Worm (Caenorhabditis elegans) whole organism, late embryonic: ENCODE results near the gene F41G3.19.
A peak's percentile ranks its signal among the peaks of the same experiment; 100 is the strongest.

Experiments
- F13H6.1 ChIP-seq: sonication (generic microtip); optimal IDR thresholded peaks from 2 replicates; lab custom pipeline; 2016; ENCODE audit warnings: missing genetic modification characterization, missing compliant biosample characterization
- K02D7.2 ChIP-seq: sonication (generic microtip); optimal IDR thresholded peaks from 2 replicates; lab custom pipeline; 2017; ENCODE audit warnings: mild to moderate bottlenecking, missing genetic modification characterization, missing compliant biosample characterization
- K09A11.1 ChIP-seq: sonication (generic microtip); optimal IDR thresholded peaks from 2 replicates; lab custom pipeline; 2017; ENCODE audit warnings: antibody characterized with exemption, mild to moderate bottlenecking, missing genetic modification characterization, missing compliant biosample characterization; ENCODE audit not compliant: insufficient read depth
- T23F11.4 ChIP-seq: fragments of 200-800 bp; sonication (Bioruptor generic); optimal IDR thresholded peaks from 2 replicates; lab custom pipeline; 2018; ENCODE audit warnings: mild to moderate bottlenecking, missing genetic modification characterization, missing compliant biosample characterization
- ahr-1 ChIP-seq: sonication (generic microtip); optimal IDR thresholded peaks from 2 replicates; lab custom pipeline; 2016; ENCODE audit warnings: missing genetic modification characterization, missing compliant biosample characterization
- ama-1 ChIP-seq: fragments of 150-350 bp; optimal IDR thresholded peaks from 2 replicates; lab custom pipeline; 2014
- ceh-14 ChIP-seq: sonication (generic microtip); optimal IDR thresholded peaks from 2 replicates; lab custom pipeline; 2016; ENCODE audit warnings: missing genotype, missing genetic modification characterization, missing compliant biosample characterization
- ceh-18 ChIP-seq: sonication (generic microtip); optimal IDR thresholded peaks from 2 replicates; lab custom pipeline; 2016; ENCODE audit warnings: missing genetic modification characterization, missing compliant biosample characterization
- ceh-19 ChIP-seq: fragments of 200-800 bp; sonication (Bioruptor generic); optimal IDR thresholded peaks from 2 replicates; lab custom pipeline; 2018; ENCODE audit warnings: mild to moderate bottlenecking, missing genetic modification characterization, missing compliant biosample characterization
- ceh-24 ChIP-seq: sonication (generic microtip); optimal IDR thresholded peaks from 2 replicates; lab custom pipeline; 2016; ENCODE audit warnings: mild to moderate bottlenecking, missing genetic modification characterization, missing compliant biosample characterization
- ceh-30 ChIP-seq: fragments of 150-350 bp; optimal IDR thresholded peaks from 2 replicates; lab custom pipeline; 2014; ENCODE audit warnings: missing biosample characterization, missing genetic modification characterization
- ceh-34 ChIP-seq: sonication (generic microtip); optimal IDR thresholded peaks from 2 replicates; lab custom pipeline; 2016; ENCODE audit warnings: mild to moderate bottlenecking, missing genetic modification characterization, missing compliant biosample characterization
- ceh-45 ChIP-seq: fragments of 200-800 bp; sonication (Bioruptor generic); IDR thresholded peaks from 2 replicates; pipeline ENCODE4 v1.3.6; 2022; ENCODE audit warnings: missing genetic modification reagents, missing genetic modification characterization, missing compliant biosample characterization
- ceh-6 ChIP-seq: fragments of 200-800 bp; sonication (Bioruptor generic); optimal IDR thresholded peaks from 2 replicates; lab custom pipeline; 2018; ENCODE audit warnings: mild to moderate bottlenecking, missing genetic modification characterization, missing compliant biosample characterization
- ceh-9 ChIP-seq: sonication (generic microtip); optimal IDR thresholded peaks from 2 replicates; lab custom pipeline; 2016; ENCODE audit warnings: mild to moderate bottlenecking, missing genetic modification characterization, inconsistent platforms, missing compliant biosample characterization
- che-1 ChIP-seq: sonication (generic microtip); optimal IDR thresholded peaks from 2 replicates; lab custom pipeline; 2016; ENCODE audit warnings: mild to moderate bottlenecking, missing genetic modification characterization, missing compliant biosample characterization
- dmd-4 ChIP-seq: sonication (generic microtip); optimal IDR thresholded peaks from 2 replicates; lab custom pipeline; 2016; ENCODE audit warnings: borderline replicate concordance, missing genetic modification characterization, missing compliant biosample characterization
- dve-1 ChIP-seq: sonication (generic microtip); optimal IDR thresholded peaks from 2 replicates; lab custom pipeline; 2017; ENCODE audit warnings: antibody characterized with exemption, mild to moderate bottlenecking, missing genetic modification characterization, missing compliant biosample characterization
- elt-4 ChIP-seq: sonication (generic microtip); optimal IDR thresholded peaks from 2 replicates; lab custom pipeline; 2016; ENCODE audit warnings: missing genetic modification characterization, missing compliant biosample characterization
- ets-4 ChIP-seq: sonication (generic microtip); optimal IDR thresholded peaks from 2 replicates; lab custom pipeline; 2016; ENCODE audit warnings: missing genetic modification characterization, missing compliant biosample characterization
- eyg-1 ChIP-seq: sonication (generic microtip); optimal IDR thresholded peaks from 2 replicates; lab custom pipeline; 2016; ENCODE audit warnings: missing genotype, missing genetic modification characterization, missing compliant biosample characterization
- fax-1 ChIP-seq: sonication (generic microtip); optimal IDR thresholded peaks from 2 replicates; lab custom pipeline; 2016; ENCODE audit warnings: missing genotype, missing genetic modification characterization, missing compliant biosample characterization
- fkh-6 ChIP-seq: sonication (generic microtip); optimal IDR thresholded peaks from 2 replicates; lab custom pipeline; 2016; ENCODE audit warnings: missing genetic modification characterization, missing compliant biosample characterization
- gmeb-2 ChIP-seq: sonication (generic microtip); optimal IDR thresholded peaks from 2 replicates; lab custom pipeline; 2016; ENCODE audit warnings: missing genetic modification characterization, inconsistent platforms, missing compliant biosample characterization
- hlh-13 ChIP-seq: fragments of 200-800 bp; sonication (Bioruptor generic); optimal IDR thresholded peaks from 2 replicates; lab custom pipeline; 2018; ENCODE audit warnings: mild to moderate bottlenecking, missing genetic modification characterization, missing compliant biosample characterization
- hlh-15 ChIP-seq: sonication (generic microtip); optimal IDR thresholded peaks from 2 replicates; lab custom pipeline; 2016; ENCODE audit warnings: missing genetic modification characterization, missing compliant biosample characterization
- hlh-30 ChIP-seq: sonication (generic microtip); optimal IDR thresholded peaks from 2 replicates; lab custom pipeline; 2017; ENCODE audit warnings: antibody characterized with exemption, missing genetic modification characterization, missing compliant biosample characterization; ENCODE audit not compliant: insufficient read depth
- hlh-6 ChIP-seq: sonication (generic microtip); optimal IDR thresholded peaks from 2 replicates; lab custom pipeline; 2016; ENCODE audit warnings: missing genotype, missing genetic modification characterization, missing compliant biosample characterization
- hlh-8 ChIP-seq: sonication (generic microtip); optimal IDR thresholded peaks from 2 replicates; lab custom pipeline; 2016; ENCODE audit warnings: missing genotype, missing genetic modification characterization, missing compliant biosample characterization
- lin-11 ChIP-seq: fragments of 200-800 bp; sonication (Bioruptor generic); optimal IDR thresholded peaks from 2 replicates; lab custom pipeline; 2018; ENCODE audit warnings: mild to moderate bottlenecking, missing genetic modification characterization, missing compliant biosample characterization
- mec-3 ChIP-seq: sonication (generic microtip); optimal IDR thresholded peaks from 2 replicates; lab custom pipeline; 2016; ENCODE audit warnings: borderline replicate concordance, missing genetic modification characterization, missing compliant biosample characterization
- nhr-11 ChIP-seq: fragments of 150-350 bp; optimal IDR thresholded peaks from 2 replicates; lab custom pipeline; 2014; ENCODE audit warnings: missing biosample characterization, missing genetic modification characterization
- nhr-232 ChIP-seq: sonication (generic microtip); optimal IDR thresholded peaks from 2 replicates; lab custom pipeline; 2016; ENCODE audit warnings: missing genetic modification characterization, missing compliant biosample characterization
- pax-1 ChIP-seq: fragments of 150-350 bp; optimal IDR thresholded peaks from 2 replicates; lab custom pipeline; 2014; ENCODE audit warnings: missing biosample characterization, missing genetic modification characterization
- pha-2 ChIP-seq: sonication (generic microtip); optimal IDR thresholded peaks from 2 replicates; lab custom pipeline; 2017; ENCODE audit warnings: mild to moderate bottlenecking, missing genetic modification characterization, missing compliant biosample characterization
- pha-4 ChIP-seq: fragments of 150-350 bp; optimal IDR thresholded peaks from 2 replicates; lab custom pipeline; 2018; ENCODE audit warnings: missing biosample characterization, missing genetic modification reagents, missing genetic modification characterization
- pqm-1 ChIP-seq: sonication (generic microtip); optimal IDR thresholded peaks from 2 replicates; lab custom pipeline; 2016; ENCODE audit warnings: missing genetic modification characterization, missing compliant biosample characterization
- pros-1 ChIP-seq: fragments of 150-350 bp; optimal IDR thresholded peaks from 2 replicates; lab custom pipeline; 2014; ENCODE audit warnings: missing biosample characterization, missing genetic modification reagents, missing genetic modification characterization
- ref-2 ChIP-seq: sonication (generic microtip); optimal IDR thresholded peaks from 2 replicates; lab custom pipeline; 2016; ENCODE audit warnings: missing genetic modification characterization, missing compliant biosample characterization
- rnt-1 ChIP-seq: sonication (generic microtip); optimal IDR thresholded peaks from 2 replicates; lab custom pipeline; 2016; ENCODE audit warnings: missing genetic modification characterization, missing compliant biosample characterization
- sdc-2 ChIP-seq: sonication (generic microtip); optimal IDR thresholded peaks from 2 replicates; lab custom pipeline; 2016; ENCODE audit warnings: missing genotype, missing genetic modification characterization, missing compliant biosample characterization
- sox-2 ChIP-seq: fragments of 200-800 bp; sonication (Bioruptor generic); IDR thresholded peaks from 2 replicates; pipeline ENCODE4 v1.3.6; 2022; ENCODE audit warnings: missing genetic modification reagents, missing genetic modification characterization, missing compliant biosample characterization
- sox-4 ChIP-seq: sonication (generic microtip); optimal IDR thresholded peaks from 2 replicates; lab custom pipeline; 2017; ENCODE audit warnings: mild to moderate bottlenecking, missing genetic modification characterization, inconsistent platforms, missing compliant biosample characterization
- syd-9 ChIP-seq: sonication (generic microtip); optimal IDR thresholded peaks from 2 replicates; lab custom pipeline; 2016; ENCODE audit warnings: mild to moderate bottlenecking, missing genetic modification characterization, moderate library complexity, missing compliant biosample characterization
- tbx-2 ChIP-seq: sonication (generic microtip); optimal IDR thresholded peaks from 2 replicates; lab custom pipeline; 2016; ENCODE audit warnings: missing genetic modification characterization, missing compliant biosample characterization
- ttx-3 ChIP-seq: sonication (generic microtip); optimal IDR thresholded peaks from 2 replicates; lab custom pipeline; 2016; ENCODE audit warnings: missing genetic modification reagents, missing genetic modification characterization, missing compliant biosample characterization
- unc-3 ChIP-seq, 2 experiments: fragments of 200-800 bp in 1 of 2; sonication (Bioruptor generic) in 1 of 2; sonication (generic microtip) in 1 of 2; conservative IDR thresholded peaks in 1 of 2; optimal IDR thresholded peaks in 1 of 2; 2 replicates each; pipeline versions ENCODE4 v1.3.6 to Lab custom; 2016 to 2022; ENCODE audit warnings: missing compliant biosample characterization in 2 of 2, missing genetic modification characterization in 2 of 2, missing genetic modification reagents in 1 of 2
- unc-42 ChIP-seq: sonication (generic microtip); optimal IDR thresholded peaks from 2 replicates; lab custom pipeline; 2016; ENCODE audit warnings: missing genotype, missing genetic modification characterization, missing compliant biosample characterization
- unc-55 ChIP-seq: sonication (generic microtip); optimal IDR thresholded peaks from 2 replicates; lab custom pipeline; 2017; ENCODE audit warnings: missing biosample characterization, missing genetic modification reagents, missing genetic modification characterization
- unc-86 ChIP-seq: sonication (generic microtip); optimal IDR thresholded peaks from 2 replicates; lab custom pipeline; 2016; ENCODE audit warnings: missing genetic modification characterization, missing compliant biosample characterization
- ztf-16 ChIP-seq: sonication (generic microtip); optimal IDR thresholded peaks from 2 replicates; lab custom pipeline; 2017; ENCODE audit warnings: missing genetic modification characterization, missing compliant biosample characterization

F41G3.19 gene

DNA sequence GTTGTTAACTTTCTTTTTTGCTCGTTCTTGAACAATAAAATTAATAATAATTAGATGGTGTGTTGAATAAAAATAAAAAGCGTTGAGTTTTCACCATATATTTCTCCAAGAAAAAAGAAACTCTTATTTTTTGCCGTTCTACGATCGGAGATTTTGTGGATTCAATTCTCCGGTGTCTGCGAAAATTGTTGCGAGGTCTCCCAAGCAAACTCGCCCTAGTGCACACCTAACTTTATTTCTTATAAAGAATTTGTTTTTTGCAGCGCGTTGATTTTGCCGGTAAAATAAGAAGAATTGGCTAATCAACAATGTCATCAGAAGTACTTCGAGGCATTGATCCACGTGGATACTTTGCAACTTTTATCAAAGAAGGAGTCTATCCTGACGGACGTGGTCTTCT, 10.5 kb downstream of the F41G3.19 start, which contains the start of gene exos-8 (continued):
- TF ChIP-seq ama-1 (lab: Kevin White, UChicago) (no peak), unc-55 (GFP tag; lab: Kevin White, UChicago) (no peak), sox-2 (GFP tag; lab: Robert Waterston, UW) (no peak), ceh-18 (tag; lab: Kevin White, UChicago) (peak; percentile 59), elt-4 (tag; lab: Kevin White, UChicago) (no peak), ets-4 (tag; lab: Kevin White, UChicago) (peak; percentile 76), hlh-15 (tag; lab: Kevin White, UChicago) (peak; percentile 38), ceh-19 (GFP tag; lab: Kevin White, UChicago) (peak; percentile 67), unc-86 (tag; lab: Kevin White, UChicago) (peak; percentile 49), nhr-232 (tag; lab: Kevin White, UChicago) (no peak), unc-3 (GFP tag; conservative IDR thresholded peaks at IDR 0.05; lab: Robert Waterston, UW) (no peak), unc-3 (tag; optimal IDR thresholded peaks at IDR 0.05; lab: Kevin White, UChicago) (peak; percentile 64), ceh-24 (no peak), fkh-6 (tag; lab: Kevin White, UChicago) (peak; percentile 59), sox-4 (peak; percentile 28), sdc-2 (no peak), fax-1 (tag; lab: Kevin White, UChicago) (peak; percentile 91), K02D7.2 (tag; lab: Kevin White, UChicago) (no peak), hlh-30 (tag; lab: Kevin White, UChicago) (no peak), ttx-3 (tag; lab: Kevin White, UChicago) (peak; percentile 49), ztf-16 (tag; lab: Kevin White, UChicago) (peak; percentile 30), gmeb-2 (no peak), tbx-2 (tag; lab: Kevin White, UChicago) (peak; percentile 96), ceh-6 (GFP tag; lab: Kevin White, UChicago) (no peak), T23F11.4 (GFP tag; lab: Kevin White, UChicago) (peak; percentile 11), pha-2 (no peak), hlh-8 (tag; lab: Kevin White, UChicago) (peak; percentile 76), syd-9 (tag; lab: Kevin White, UChicago) (peak; percentile 49), nhr-11 (tag; lab: Kevin White, UChicago) (no peak), ceh-9 (tag; lab: Kevin White, UChicago) (no peak), che-1 (tag; lab: Kevin White, UChicago) (no peak), dmd-4 (tag; lab: Kevin White, UChicago) (peak; percentile 72), unc-42 (tag; lab: Kevin White, UChicago) (peak; percentile 85), ceh-34 (tag; lab: Kevin White, UChicago) (peak; percentile 72), F13H6.1 (peak; percentile 77), dve-1 (tag; lab: Kevin White, UChicago) (no peak), ceh-14 (peak; percentile 91), ceh-45 (GFP tag; lab: Robert Waterston, UW) (no peak), pqm-1 (peak; percentile 56), pros-1 (no peak), eyg-1 (no peak)

DNA sequence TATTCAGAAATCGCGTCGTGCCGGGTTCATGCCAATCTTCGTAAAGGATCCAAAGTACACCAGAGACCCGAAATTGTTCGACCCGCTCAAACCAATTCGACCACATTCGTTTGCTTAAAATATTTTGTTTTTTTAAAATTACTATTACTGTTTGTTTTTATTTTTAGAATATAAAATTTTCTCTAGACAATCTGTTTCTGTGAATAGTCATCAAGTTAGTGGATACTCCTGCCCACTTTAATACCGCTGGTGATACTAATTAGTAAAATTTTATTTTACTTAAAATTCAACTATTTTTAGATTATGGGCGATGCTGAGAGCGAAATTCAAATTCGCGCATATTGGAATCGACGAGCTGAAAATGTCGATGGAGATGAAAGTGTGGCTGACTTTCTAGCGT, 15.3 kb downstream of the F41G3.19 start, which contains the start of gene T14B4.1:
TSS of gene T14B4.1 (plus strand) at position 301 of the 400 bp plus-strand sequence.
- TF ChIP-seq ref-2: no peak

DNA sequence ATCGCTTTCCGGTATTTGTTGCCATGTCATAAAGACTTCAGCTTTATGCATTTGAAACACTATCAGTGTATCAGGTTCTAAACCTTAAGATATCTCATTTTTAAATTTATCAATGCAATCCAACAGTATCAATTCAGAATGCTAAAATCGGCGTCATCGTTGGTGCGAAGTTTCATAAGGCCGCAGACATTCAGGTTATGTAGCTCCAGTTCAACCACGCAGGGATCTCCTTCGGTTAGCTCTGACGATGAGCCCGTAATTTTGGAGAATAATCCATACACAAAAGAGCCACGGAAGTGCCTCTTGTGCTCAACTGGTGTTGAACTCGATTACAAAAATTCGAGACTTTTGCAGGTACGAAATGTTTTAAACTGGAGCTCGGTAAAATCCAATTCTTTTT, 15.9 kb downstream of the F41G3.19 start, which contains the start of gene mrps-18.C:
TSS of gene mrps-18.C (plus strand) at position 138 of the 400 bp plus-strand sequence.
- TF ChIP-seq pha-4 (tag; lab: Kevin White, UChicago) (no peak), ref-2 (no peak), ahr-1 (no peak), dve-1 (tag; lab: Kevin White, UChicago) (no peak), sox-2 (GFP tag; lab: Robert Waterston, UW) (no peak), pqm-1 (no peak), hlh-15 (tag; lab: Kevin White, UChicago) (no peak), ceh-19 (GFP tag; lab: Kevin White, UChicago) (no peak), ceh-30 (tag; lab: Kevin White, UChicago) (no peak), K09A11.1 (tag; lab: Kevin White, UChicago) (no peak), fax-1 (tag; lab: Kevin White, UChicago) (no peak), pax-1 (tag; lab: Kevin White, UChicago) (no peak), mec-3 (tag; lab: Kevin White, UChicago) (no peak), lin-11 (tag; lab: Kevin White, UChicago) (no peak), hlh-6 (tag; lab: Kevin White, UChicago) (no peak), hlh-13 (GFP tag; lab: Kevin White, UChicago) (no peak), rnt-1 (no peak), ama-1 (lab: Kevin White, UChicago) (no peak)
